Worm (Caenorhabditis elegans): ENCODE results near the gene flp-24.

DNA sequence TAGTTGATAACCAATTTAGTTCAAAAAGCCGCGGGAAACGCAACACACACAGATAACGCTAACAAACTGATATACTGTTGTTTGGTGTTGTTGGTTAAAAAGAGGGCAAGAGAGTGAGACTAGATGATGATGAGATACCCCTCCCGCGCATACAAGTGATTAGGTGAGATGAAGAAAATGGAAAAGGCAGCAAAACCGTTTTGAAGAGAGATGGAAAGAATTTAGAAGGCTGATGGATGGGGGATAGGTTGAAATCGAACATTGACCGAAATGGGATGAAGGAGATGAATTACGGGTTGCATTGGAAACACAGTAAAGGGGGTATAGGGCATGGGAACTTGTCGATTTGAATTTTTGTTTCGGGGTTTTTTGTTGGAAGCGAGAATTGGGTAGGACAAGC lies 23.9 kb downstream of the flp-24 start:
- TF ChIP-seq flh-1 (GFP tag; optimal IDR thresholded peaks at IDR 0.05): no peak
- TF ChIP-seq elt-1 (tag; optimal IDR thresholded peaks at IDR 0.05; ENCODE audit: borderline replicate concordance, insufficient read depth): no peak
- TF ChIP-seq unc-39 (tag; optimal IDR thresholded peaks at IDR 0.05): no peak
- no peak for TF ChIP-seq sem-2 (GFP tag; optimal IDR thresholded peaks at IDR 0.05)
- TF ChIP-seq nhr-237 (tag; optimal IDR thresholded peaks at IDR 0.05): no peak
- TF ChIP-seq nhr-76 (tag; optimal IDR thresholded peaks at IDR 0.05): no peak
- no peak for TF ChIP-seq snpc-4 (tag; optimal IDR thresholded peaks at IDR 0.05)
- TF ChIP-seq lin-13 (tag; optimal IDR thresholded peaks at IDR 0.05): no peak
- TF ChIP-seq nhr-12 (tag; optimal IDR thresholded peaks at IDR 0.05): no peak
- TF ChIP-seq elt-3 (tag; optimal IDR thresholded peaks at IDR 0.05): no peak
- TF ChIP-seq lsy-2 (tag; optimal IDR thresholded peaks at IDR 0.05): no peak
